Fruit fly (Drosophila melanogaster): ENCODE measurements around the gene inaF-C.
A peak's percentile ranks its signal among the peaks of the same experiment; 100 is the strongest.

The inaF-C gene

DNA sequence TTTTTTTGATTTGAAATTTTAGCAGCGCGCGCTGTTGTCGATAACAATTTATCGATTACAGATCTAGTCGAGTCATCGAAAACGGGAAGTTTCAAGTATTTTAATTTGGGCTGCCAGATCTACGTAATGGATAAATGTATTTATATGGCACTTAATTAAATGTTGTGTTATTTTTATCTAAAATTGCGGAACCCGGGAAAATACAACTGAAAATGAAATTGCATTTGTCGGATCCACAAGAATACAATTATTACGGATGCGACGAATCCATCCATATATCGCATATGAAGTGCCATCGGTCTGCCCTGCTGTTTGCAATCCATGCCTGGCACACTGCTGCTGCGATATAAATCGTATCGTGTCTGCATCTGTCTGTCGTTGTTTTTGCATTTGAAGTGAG is 11.4 kb downstream of the inaF-C start, which contains the start of gene Tango10 (continued):
- TF ChIP-seq Tbp (GFP tag; optimal IDR thresholded peaks at IDR 0.05) (no peak), ac (GFP tag; optimal IDR thresholded peaks at IDR 0.05) (no peak), Xbp1 (GFP tag; optimal IDR thresholded peaks at IDR 0.05) (peak; percentile 67), dimm (GFP tag; IDR thresholded peaks at IDR 0.05) (no peak), CG3065 (GFP tag; optimal IDR thresholded peaks at IDR 0.05) (no peak), unpg (GFP tag; optimal IDR thresholded peaks at IDR 0.05) (peak; percentile 58), en (GFP tag; optimal IDR thresholded peaks at IDR 0.05) (no peak), CG12744 (GFP tag; optimal IDR thresholded peaks at IDR 0.05) (no peak), lbe (GFP tag; optimal IDR thresholded peaks at IDR 0.05) (peak; percentile 18), cg (GFP tag; optimal IDR thresholded peaks at IDR 0.05) (peak; percentile 5), odd (GFP tag; optimal IDR thresholded peaks at IDR 0.05) (no peak), CG15269 (tag; optimal IDR thresholded peaks at IDR 0.05) (peak; percentile 48), Deaf1 (tag; optimal IDR thresholded peaks at IDR 0.05) (no peak), vvl (GFP tag; IDR thresholded peaks at IDR 0.05) (peak; percentile 46; the same call in 1 of the 2 replicates), Dbx (GFP tag; IDR thresholded peaks at IDR 0.05) (peak; percentile 75), fu2 (GFP tag; optimal IDR thresholded peaks at IDR 0.05) (peak; percentile 51), Sin3A (optimal IDR thresholded peaks at IDR 0.05) (peak; percentile 64), Max (GFP tag; optimal IDR thresholded peaks at IDR 0.05) (peak; percentile 37), Dip2 (GFP tag; IDR thresholded peaks at IDR 0.05) (no peak), CG11247 (GFP tag; IDR thresholded peaks at IDR 0.05) (no peak), Nf-YA (GFP tag; IDR thresholded peaks at IDR 0.05) (no peak), CG10431 (GFP tag; optimal IDR thresholded peaks at IDR 0.05) (no peak), CG34422 (GFP tag; IDR thresholded peaks at IDR 0.05) (peak; percentile 49; the same call in 1 of the 3 replicates), CG15479 (GFP tag; optimal IDR thresholded peaks at IDR 0.05) (no peak), repo (GFP tag; optimal IDR thresholded peaks at IDR 0.05) (peak; percentile 1), fd64A (GFP tag; optimal IDR thresholded peaks at IDR 0.05) (no peak), pb (GFP tag; optimal IDR thresholded peaks at IDR 0.05) (no peak), CG7963 (GFP tag; IDR thresholded peaks at IDR 0.05; ENCODE audit: partially characterized antibody) (no peak), kah (GFP tag; optimal IDR thresholded peaks at IDR 0.05) (no peak), Gsc (GFP tag; IDR thresholded peaks at IDR 0.05) (no peak), CG30431 (GFP tag; optimal IDR thresholded peaks at IDR 0.05) (no peak), CG18599 (GFP tag; optimal IDR thresholded peaks at IDR 0.05) (no peak), gce (GFP tag; IDR thresholded peaks at IDR 0.05) (no peak), otp (GFP tag; IDR thresholded peaks at IDR 0.05) (no peak), Hr51 (GFP tag; optimal IDR thresholded peaks at IDR 0.05) (peak in 1 of 2 experiments; percentile 44), NK7.1 (GFP tag; optimal IDR thresholded peaks at IDR 0.05) (no peak), Gug (GFP tag; IDR thresholded peaks at IDR 0.05) (no peak; the same call in 3 of the 4 replicates), CG4820 (GFP tag; optimal IDR thresholded peaks at IDR 0.05) (peak; percentile 46), hbn (GFP tag; IDR thresholded peaks at IDR 0.05; ENCODE audit: partially characterized antibody) (peak; percentile 75), Stat92E (GFP tag; optimal IDR thresholded peaks at IDR 0.05) (no peak), CG2116 (GFP tag; optimal IDR thresholded peaks at IDR 0.05) (peak; percentile 83), CG16815 (GFP tag; optimal IDR thresholded peaks at IDR 0.05) (peak; percentile 21), grau (tag; optimal IDR thresholded peaks at IDR 0.05) (peak; percentile 57), CG13123 (GFP tag; optimal IDR thresholded peaks at IDR 0.05) (no peak), dmrt99B (tag; optimal IDR thresholded peaks at IDR 0.05) (no peak), pfk (GFP tag; optimal IDR thresholded peaks at IDR 0.05) (no peak), scrt (GFP tag; optimal IDR thresholded peaks at IDR 0.05) (no peak), CG18262 (tag; optimal IDR thresholded peaks at IDR 0.05) (no peak), CG10959 (GFP tag; IDR thresholded peaks at IDR 0.05) (0 out of 2 replicates have a peak, but pooled peaks have one; percentile 43), Nf-YC (tag; optimal IDR thresholded peaks at IDR 0.05) (peak; percentile 27), chm (GFP tag; IDR thresholded peaks at IDR 0.05) (no peak), CG10209 (GFP tag; optimal IDR thresholded peaks at IDR 0.05) (no peak)
